Worm (Caenorhabditis elegans) whole organism, mixed stage, embryonic: ENCODE measurements around the gene ZK418.2.

ENCODE experiments used
- M03D4.4 ChIP-seq: sonication (generic microtip); optimal IDR thresholded peaks from 2 replicates; lab custom pipeline; 2017; ENCODE audit warnings: mild to moderate bottlenecking, missing genetic modification characterization, missing compliant biosample characterization
- bed-3 ChIP-seq: fragments of 200-800 bp; sonication (Bioruptor generic); optimal IDR thresholded peaks from 3 replicates; lab custom pipeline; 2018; ENCODE audit warnings: mild to moderate bottlenecking, missing genetic modification characterization, moderate library complexity, missing compliant biosample characterization
- blmp-1 ChIP-seq: fragments of 150-350 bp; optimal IDR thresholded peaks from 2 replicates; lab custom pipeline; 2014; ENCODE audit warnings: missing biosample characterization, missing genetic modification characterization
- ceh-39 ChIP-seq: fragments of 150-350 bp; optimal IDR thresholded peaks from 2 replicates; lab custom pipeline; 2014; ENCODE audit warnings: missing biosample characterization, missing genetic modification characterization
- ceh-83 ChIP-seq: fragments of 200-800 bp; sonication (Bioruptor generic); optimal IDR thresholded peaks from 2 replicates; lab custom pipeline; 2018; ENCODE audit warnings: mild to moderate bottlenecking, missing genetic modification characterization, missing compliant biosample characterization
- ces-1 ChIP-seq: fragments of 150-350 bp; optimal IDR thresholded peaks from 2 replicates; lab custom pipeline; 2014; ENCODE audit warnings: missing biosample characterization, missing genetic modification reagents, missing genetic modification characterization
- drap-1 ChIP-seq: fragments of 200-800 bp; sonication (Bioruptor generic); optimal IDR thresholded peaks from 3 replicates; lab custom pipeline; 2018; ENCODE audit warnings: mild to moderate bottlenecking, missing genetic modification characterization, missing compliant biosample characterization
- elt-1 ChIP-seq: sonication (generic microtip); optimal IDR thresholded peaks from 2 replicates; lab custom pipeline; 2017; ENCODE audit warnings: missing genetic modification characterization, mild to moderate bottlenecking, missing compliant biosample characterization, antibody characterized with exemption, moderate library complexity, borderline replicate concordance; ENCODE audit not compliant: insufficient read depth
- elt-3 ChIP-seq: fragments of 150-350 bp; optimal IDR thresholded peaks from 2 replicates; lab custom pipeline; 2014; ENCODE audit warnings: missing biosample characterization, missing genetic modification characterization
- flh-1 ChIP-seq: fragments of 200-800 bp; sonication (Bioruptor generic); optimal IDR thresholded peaks from 2 replicates; lab custom pipeline; 2018; ENCODE audit warnings: mild to moderate bottlenecking, missing genetic modification characterization, moderate library complexity, missing compliant biosample characterization
- ham-2 ChIP-seq: fragments of 200-800 bp; sonication (Bioruptor generic); optimal IDR thresholded peaks from 2 replicates; lab custom pipeline; 2018; ENCODE audit warnings: mild to moderate bottlenecking, missing genetic modification characterization, missing compliant biosample characterization
- lin-13 ChIP-seq: fragments of 150-350 bp; optimal IDR thresholded peaks from 2 replicates; lab custom pipeline; 2014; ENCODE audit warnings: missing biosample characterization, missing genetic modification characterization
- lin-32 ChIP-seq: fragments of 200-800 bp; sonication (Bioruptor generic); optimal IDR thresholded peaks from 2 replicates; lab custom pipeline; 2018; ENCODE audit warnings: mild to moderate bottlenecking, missing genetic modification characterization, missing compliant biosample characterization
- lsy-2 ChIP-seq: fragments of 150-350 bp; optimal IDR thresholded peaks from 2 replicates; lab custom pipeline; 2014; ENCODE audit warnings: missing biosample characterization, missing genetic modification characterization
- mep-1 ChIP-seq: fragments of 150-350 bp; optimal IDR thresholded peaks from 2 replicates; lab custom pipeline; 2017; ENCODE audit warnings: missing biosample characterization, missing genetic modification reagents, missing genetic modification characterization, inconsistent platforms
- mls-2 ChIP-seq: sonication (generic microtip); optimal IDR thresholded peaks from 2 replicates; lab custom pipeline; 2016; ENCODE audit warnings: mild to moderate bottlenecking, missing genetic modification characterization, moderate library complexity, missing compliant biosample characterization
- nhr-2 ChIP-seq: fragments of 150-350 bp; optimal IDR thresholded peaks from 2 replicates; lab custom pipeline; 2014; ENCODE audit warnings: missing biosample characterization, missing genetic modification characterization
- nhr-237 ChIP-seq: fragments of 150-350 bp; optimal IDR thresholded peaks from 2 replicates; lab custom pipeline; 2014; ENCODE audit warnings: missing biosample characterization, missing genetic modification characterization
- nhr-28 ChIP-seq: fragments of 150-350 bp; optimal IDR thresholded peaks from 2 replicates; lab custom pipeline; 2014; ENCODE audit warnings: missing biosample characterization, missing genetic modification characterization
- nhr-76 ChIP-seq: sonication (generic microtip); optimal IDR thresholded peaks from 2 replicates; lab custom pipeline; 2017; ENCODE audit warnings: missing biosample characterization, missing genetic modification characterization
- pha-4 ChIP-seq: fragments of 150-350 bp; optimal IDR thresholded peaks from 2 replicates; lab custom pipeline; 2018; ENCODE audit warnings: missing biosample characterization, missing genetic modification reagents, missing genetic modification characterization
- sem-2 ChIP-seq: fragments of 200-800 bp; sonication (Bioruptor generic); optimal IDR thresholded peaks from 2 replicates; lab custom pipeline; 2018; ENCODE audit warnings: mild to moderate bottlenecking, missing genetic modification characterization, missing compliant biosample characterization
- snpc-4 ChIP-seq: fragments of 150-350 bp; optimal IDR thresholded peaks from 2 replicates; lab custom pipeline; 2014; ENCODE audit warnings: missing biosample characterization, missing genetic modification characterization
- tbx-8 ChIP-seq: fragments of 200-800 bp; sonication (Bioruptor generic); optimal IDR thresholded peaks from 2 replicates; lab custom pipeline; 2018; ENCODE audit warnings: mild to moderate bottlenecking, missing genetic modification characterization, moderate library complexity, missing compliant biosample characterization
- unc-120 ChIP-seq: sonication (generic microtip); optimal IDR thresholded peaks from 2 replicates; lab custom pipeline; 2017; ENCODE audit warnings: missing genetic modification characterization, missing compliant biosample characterization; ENCODE audit not compliant: poor library complexity, severe bottlenecking
- unc-39 ChIP-seq: fragments of 150-350 bp; optimal IDR thresholded peaks from 2 replicates; lab custom pipeline; 2014; ENCODE audit warnings: missing biosample characterization, missing genetic modification characterization
- unc-62 ChIP-seq: fragments of 150-350 bp; optimal IDR thresholded peaks from 2 replicates; lab custom pipeline; 2014; ENCODE audit warnings: missing biosample characterization, missing genetic modification reagents, missing genetic modification characterization
- zip-8 ChIP-seq: fragments of 150-350 bp; optimal IDR thresholded peaks from 2 replicates; lab custom pipeline; 2014; ENCODE audit warnings: missing biosample characterization, missing genetic modification characterization
- ztf-11 ChIP-seq: fragments of 150-350 bp; optimal IDR thresholded peaks from 2 replicates; lab custom pipeline; 2014; ENCODE audit warnings: missing biosample characterization, missing genetic modification characterization

Gene ZK418.2

DNA sequence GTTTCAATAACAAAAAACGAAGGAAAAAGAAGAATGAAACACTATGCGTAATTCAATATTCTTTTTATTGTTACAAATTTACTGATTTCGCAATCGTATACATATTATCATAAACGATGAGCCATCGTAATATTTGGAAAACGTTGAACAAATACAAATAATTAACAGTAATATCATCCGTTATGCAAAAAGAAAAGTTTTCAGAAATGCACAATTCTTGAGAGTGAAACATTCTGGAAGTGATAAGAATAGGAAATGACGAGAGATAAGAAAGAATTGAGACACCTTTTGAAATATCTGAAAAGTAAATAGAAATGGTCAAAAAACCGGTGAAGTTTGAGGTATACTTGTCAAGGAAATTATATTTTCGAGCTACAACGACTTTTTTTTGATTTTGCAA lies 9.7 kb upstream of the ZK418.2 start:
- TF ChIP-seq mep-1 (tag; lab: Kevin White, UChicago) (no peak), nhr-76 (no peak), ceh-39 (tag; lab: Kevin White, UChicago) (no peak), lin-13 (tag; lab: Kevin White, UChicago) (no peak), snpc-4 (tag; lab: Kevin White, UChicago) (no peak), unc-62 (GFP tag; lab: Kevin White, UChicago) (no peak), M03D4.4 (tag; lab: Kevin White, UChicago) (no peak)
- TF ChIP-seq, all 35 proteins: peak for 0

DNA sequence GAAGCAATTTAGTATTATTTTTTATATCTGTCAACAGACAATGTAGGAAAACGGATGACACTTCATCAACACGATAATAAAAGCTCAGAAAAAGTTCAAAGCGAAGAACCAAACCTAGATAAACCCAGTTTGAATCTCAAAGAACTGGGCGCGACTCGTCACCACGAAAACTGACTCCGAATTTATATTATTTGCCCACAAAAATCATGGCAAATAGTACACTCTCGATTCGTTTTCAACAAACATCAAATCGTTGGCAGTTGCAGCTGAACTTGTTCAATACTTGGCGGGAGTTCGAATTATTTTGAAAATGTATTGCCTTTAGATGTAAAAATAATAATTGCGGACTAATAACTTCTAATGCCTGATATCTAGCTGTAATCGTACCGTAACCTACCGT lies 8.0 kb upstream of the ZK418.2 start:
- TF ChIP-seq flh-1 (GFP tag; lab: Kevin White, UChicago) (no peak), M03D4.4 (tag; lab: Kevin White, UChicago) (no peak), bed-3 (no peak), nhr-2 (no peak)

DNA sequence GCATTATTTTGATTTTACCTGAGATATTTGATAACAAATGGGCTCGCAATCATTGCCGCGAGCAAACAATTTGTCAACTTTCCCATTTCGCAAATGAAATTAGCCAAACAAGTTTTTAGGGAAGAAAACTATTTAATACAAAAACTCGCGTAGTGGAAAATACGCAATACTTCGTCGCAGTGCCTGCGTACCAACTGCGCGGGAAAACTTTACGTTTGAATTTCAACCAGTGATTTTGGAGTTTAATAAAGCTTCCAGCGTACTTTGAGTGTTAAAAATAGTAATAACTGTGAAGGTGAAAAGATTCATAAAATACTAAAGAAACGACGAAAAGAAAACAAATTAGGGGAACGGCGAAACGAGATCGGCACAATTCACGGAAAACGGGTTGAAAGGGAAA lies 6.2 kb upstream of the ZK418.2 start, which contains the start of gene tofu-7:
Gene tofu-7, minus strand, starts transcription at position 111 of the 400 bp plus-strand sequence.
- no peak for TF ChIP-seq M03D4.4 (tag; lab: Kevin White, UChicago)
- no peak for TF ChIP-seq mls-2 (tag; lab: Kevin White, UChicago)
- no peak for TF ChIP-seq flh-1 (GFP tag; lab: Kevin White, UChicago)
- TF ChIP-seq zip-8 (tag; lab: Kevin White, UChicago), result no peak
- no peak for TF ChIP-seq unc-39 (tag; lab: Kevin White, UChicago)
- TF ChIP-seq drap-1 (GFP tag; lab: Kevin White, UChicago), result no peak
- no peak for TF ChIP-seq unc-120 (tag; lab: Kevin White, UChicago)
- no peak for TF ChIP-seq ceh-83 (GFP tag; lab: Kevin White, UChicago)
- no peak for TF ChIP-seq pha-4
- TF ChIP-seq ham-2 (GFP tag; lab: Kevin White, UChicago), result no peak
- TF ChIP-seq ztf-11 (tag; lab: Kevin White, UChicago), result no peak
- no peak for TF ChIP-seq nhr-76
- no peak for TF ChIP-seq nhr-237 (tag; lab: Kevin White, UChicago)
- TF ChIP-seq tbx-8 (GFP tag; lab: Kevin White, UChicago), result no peak
- no peak for TF ChIP-seq lin-32 (GFP tag; lab: Kevin White, UChicago)
- no peak for TF ChIP-seq unc-62 (GFP tag; lab: Kevin White, UChicago)

DNA sequence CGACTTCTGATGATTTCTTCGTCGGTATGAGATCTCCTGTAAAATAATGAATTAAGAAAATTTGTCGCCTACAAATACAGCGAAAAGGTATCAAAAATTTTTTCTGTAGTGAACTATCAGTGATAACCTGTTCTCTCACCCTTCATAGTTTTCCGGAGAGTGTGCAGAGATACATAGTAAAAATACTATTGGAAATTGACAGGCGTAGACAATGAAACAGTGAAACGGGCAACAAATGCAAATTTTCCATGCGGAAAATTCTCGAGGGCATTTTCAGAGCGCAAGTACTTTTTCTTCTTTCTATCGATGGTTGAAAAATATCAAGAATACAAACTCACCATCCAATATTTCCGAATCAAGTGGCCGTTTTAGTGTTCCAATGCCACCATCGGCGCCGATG lies 4.0 kb upstream of the ZK418.2 start:
- TF ChIP-seq ceh-39 (tag; lab: Kevin White, UChicago) (no peak), pha-4 (no peak), elt-1 (tag; lab: Kevin White, UChicago) (no peak), flh-1 (GFP tag; lab: Kevin White, UChicago) (no peak), nhr-76 (no peak), ham-2 (GFP tag; lab: Kevin White, UChicago) (no peak), unc-39 (tag; lab: Kevin White, UChicago) (no peak), tbx-8 (GFP tag; lab: Kevin White, UChicago) (no peak)

DNA sequence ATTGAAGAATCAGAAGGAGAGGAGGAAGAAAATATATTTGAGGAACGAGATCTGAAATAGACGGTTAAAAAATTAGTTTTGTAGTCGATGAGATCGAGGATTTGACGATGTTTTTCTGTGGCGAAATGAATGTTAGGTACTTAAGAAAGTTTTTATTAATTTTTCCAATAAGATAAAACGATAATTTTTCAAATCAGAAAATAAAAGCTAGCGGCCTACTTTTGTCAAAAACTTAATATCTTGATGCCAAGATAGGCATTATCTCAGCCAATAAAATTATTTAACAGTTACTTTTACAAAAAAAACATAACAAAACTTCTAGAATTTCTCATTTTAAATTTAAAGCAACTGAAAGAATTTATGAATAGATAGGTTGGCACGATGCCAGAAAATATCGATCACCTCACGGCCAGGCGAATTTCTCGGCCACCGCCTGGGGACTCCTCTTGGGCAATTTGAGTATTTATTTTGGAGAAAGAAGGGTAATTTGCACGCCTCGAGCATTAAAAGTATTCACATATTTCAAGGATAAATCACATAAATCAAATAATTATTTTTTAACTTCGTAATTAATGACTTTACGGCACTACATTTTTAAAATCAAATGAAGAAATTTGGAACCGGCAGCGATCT lies 3.3 kb upstream of the ZK418.2 start, which contains the start of gene fubl-2:
Gene fubl-2, minus strand, starts transcription at position 51 of the 633 bp plus-strand sequence.
- TF ChIP-seq ceh-39 (tag; lab: Kevin White, UChicago) (peak; percentile 80), unc-120 (tag; lab: Kevin White, UChicago) (no peak), sem-2 (GFP tag; lab: Kevin White, UChicago) (no peak), mep-1 (tag; lab: Kevin White, UChicago) (peak; percentile 27), ces-1 (GFP tag; lab: Kevin White, UChicago) (peak; percentile 4)

DNA sequence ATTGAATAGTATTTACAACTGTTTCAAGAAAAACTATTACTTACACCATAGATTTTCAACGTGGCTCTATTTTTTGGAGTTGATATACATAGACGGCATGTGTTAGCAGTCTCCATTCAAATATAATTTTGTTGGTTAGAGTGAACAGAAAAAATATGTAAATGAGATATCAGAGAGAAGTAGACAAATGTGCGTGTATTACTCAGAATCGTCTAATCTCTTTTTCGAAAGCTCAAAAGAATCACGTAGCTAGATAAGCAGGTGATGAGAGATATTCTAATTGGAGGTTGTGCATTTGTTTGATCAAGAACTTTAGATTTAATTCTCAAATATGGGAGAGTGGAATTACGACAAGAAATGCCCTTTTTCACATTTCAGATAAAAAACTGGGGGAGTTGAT lies 597 bp upstream of the ZK418.2 start, which contains the start of gene ZK418.10:
Gene ZK418.10, minus strand, starts transcription at position 148 of the 400 bp plus-strand sequence.
- no peak for TF ChIP-seq ztf-11 (tag; lab: Kevin White, UChicago)
- TF ChIP-seq nhr-28, result no peak
- no peak for TF ChIP-seq nhr-2
- TF ChIP-seq zip-8 (tag; lab: Kevin White, UChicago), result no peak
- TF ChIP-seq mls-2 (tag; lab: Kevin White, UChicago), result no peak
- TF ChIP-seq ceh-39 (tag; lab: Kevin White, UChicago), result no peak
- no peak for TF ChIP-seq elt-3 (tag; lab: Kevin White, UChicago)
- no peak for TF ChIP-seq flh-1 (GFP tag; lab: Kevin White, UChicago)
- TF ChIP-seq tbx-8 (GFP tag; lab: Kevin White, UChicago), result no peak
- no peak for TF ChIP-seq pha-4
- TF ChIP-seq ceh-83 (GFP tag; lab: Kevin White, UChicago), result no peak
- TF ChIP-seq unc-39 (tag; lab: Kevin White, UChicago), result no peak
- TF ChIP-seq blmp-1 (tag; lab: Kevin White, UChicago), result no peak
- TF ChIP-seq lsy-2 (tag; lab: Kevin White, UChicago), result no peak
- no peak for TF ChIP-seq unc-62 (GFP tag; lab: Kevin White, UChicago)
- TF ChIP-seq, all 35 proteins: peak for 0
